Fruit fly (Drosophila melanogaster): ENCODE data around the gene CG9133.

DNA sequence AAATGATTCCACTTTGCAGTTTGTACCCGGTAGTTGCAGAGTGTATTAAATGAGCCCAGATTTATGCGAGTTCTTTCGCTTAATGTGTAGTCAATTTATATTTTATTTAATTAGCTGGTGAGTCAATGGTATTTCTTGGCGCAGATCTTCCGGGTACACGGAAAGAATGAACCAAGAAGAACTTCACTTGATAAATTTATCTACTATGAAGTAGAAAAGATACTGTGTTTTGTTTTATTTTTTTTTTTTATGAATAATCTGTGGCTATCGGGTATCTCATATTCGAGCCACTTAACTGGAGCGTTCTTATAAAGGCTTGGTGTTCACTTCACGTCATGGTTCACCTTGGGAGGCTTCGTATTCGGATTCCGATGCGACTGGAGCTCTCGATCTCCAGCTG lies 13.2 kb downstream of the CG9133 start:
- no peak for TF ChIP-seq Jra (GFP tag; optimal IDR thresholded peaks at IDR 0.05)
- peak; percentile 34 for TF ChIP-seq ey (GFP tag; optimal IDR thresholded peaks at IDR 0.05)
- peak; percentile 34 for TF ChIP-seq fru (GFP tag; optimal IDR thresholded peaks at IDR 0.05)
- no peak for TF ChIP-seq Hr83 (GFP tag; optimal IDR thresholded peaks at IDR 0.05; ENCODE audit: poor library complexity, severe bottlenecking)
